Worm (Caenorhabditis elegans): ENCODE results near the gene rbx-1.

rbx-1 gene

DNA sequence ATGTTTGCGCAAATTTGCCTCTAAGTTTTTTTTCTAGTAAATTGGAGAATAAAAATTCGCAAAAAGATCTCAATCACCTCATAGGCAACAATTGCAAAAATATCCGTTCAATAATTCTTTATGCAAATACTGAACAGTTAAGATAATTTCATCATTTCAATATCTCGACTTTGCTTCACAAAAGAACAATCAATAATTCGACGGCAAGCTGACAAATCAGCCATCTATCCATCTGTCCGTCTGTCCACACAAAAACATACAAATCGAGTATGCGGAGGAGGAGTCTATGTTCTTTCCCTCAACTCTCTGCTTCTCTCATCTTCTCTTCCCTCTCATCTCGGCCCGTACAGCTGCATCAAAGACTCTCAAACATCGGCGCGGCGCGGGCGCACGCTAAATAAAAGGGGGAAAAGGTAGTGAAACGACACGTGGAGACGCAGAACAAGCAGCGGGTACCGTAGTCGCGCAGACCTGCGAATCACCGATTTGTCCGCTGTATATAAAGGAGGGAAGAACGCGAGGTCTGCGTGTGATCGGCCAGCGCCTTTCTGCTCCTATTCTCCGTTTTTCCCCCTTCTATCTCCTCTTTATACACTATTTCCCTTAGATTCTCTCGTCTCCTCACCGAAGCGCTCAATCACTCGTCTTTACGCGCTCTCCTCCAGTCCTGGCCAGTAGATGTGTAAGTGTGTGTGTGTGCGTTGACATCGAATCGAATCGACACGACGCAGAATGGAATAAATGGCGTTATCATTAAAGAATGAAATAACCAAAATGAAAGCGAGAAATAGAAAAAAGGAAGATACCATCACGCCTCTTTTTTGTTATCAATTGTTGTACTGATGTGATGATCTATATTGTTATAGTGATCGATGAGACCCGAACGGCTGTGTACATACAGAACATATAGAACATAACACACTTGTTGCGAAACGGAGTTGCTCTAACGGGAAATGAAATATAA lies 40.7 kb upstream of the rbx-1 start (continued):
- TF ChIP-seq ttx-3 (tag; optimal IDR thresholded peaks at IDR 0.05) (no peak), tbx-2 (tag; optimal IDR thresholded peaks at IDR 0.05) (peak; percentile 95), madf-2 (tag; optimal IDR thresholded peaks at IDR 0.05) (peak; percentile 73), ceh-30 (tag; optimal IDR thresholded peaks at IDR 0.05) (no peak), K02D7.2 (tag; optimal IDR thresholded peaks at IDR 0.05) (no peak), gmeb-2 (tag; optimal IDR thresholded peaks at IDR 0.05) (no peak), fkh-10 (GFP tag; optimal IDR thresholded peaks at IDR 0.05) (peak; percentile 75), elt-2 (tag; optimal IDR thresholded peaks at IDR 0.05) (peak; percentile 82), unc-55 (GFP tag; optimal IDR thresholded peaks at IDR 0.05) (peak; percentile 96), syd-9 (tag; optimal IDR thresholded peaks at IDR 0.05) (peak; percentile 76), nfya-1 (tag; optimal IDR thresholded peaks at IDR 0.05) (peak; percentile 100), F13H6.1 (tag; optimal IDR thresholded peaks at IDR 0.05) (peak; percentile 94), rnt-1 (tag; optimal IDR thresholded peaks at IDR 0.05) (peak; percentile 94), dmd-4 (tag; optimal IDR thresholded peaks at IDR 0.05; ENCODE audit: borderline replicate concordance) (peak; percentile 72), sox-2 (GFP tag; IDR thresholded peaks at IDR 0.05) (peak; percentile 58), ceh-9 (tag; optimal IDR thresholded peaks at IDR 0.05) (no peak), ceh-18 (tag; optimal IDR thresholded peaks at IDR 0.05) (peak; percentile 96), ceh-2 (tag; optimal IDR thresholded peaks at IDR 0.05) (peak; percentile 81), pag-3 (tag; optimal IDR thresholded peaks at IDR 0.05; ENCODE audit: borderline replicate concordance) (peak; percentile 55), ets-4 (tag; optimal IDR thresholded peaks at IDR 0.05) (peak; percentile 83), sdc-2 (tag; optimal IDR thresholded peaks at IDR 0.05) (peak; percentile 67), fkh-6 (tag; optimal IDR thresholded peaks at IDR 0.05) (no peak), odd-2 (tag; optimal IDR thresholded peaks at IDR 0.05) (no peak), ztf-16 (tag; optimal IDR thresholded peaks at IDR 0.05) (peak; percentile 73)

DNA sequence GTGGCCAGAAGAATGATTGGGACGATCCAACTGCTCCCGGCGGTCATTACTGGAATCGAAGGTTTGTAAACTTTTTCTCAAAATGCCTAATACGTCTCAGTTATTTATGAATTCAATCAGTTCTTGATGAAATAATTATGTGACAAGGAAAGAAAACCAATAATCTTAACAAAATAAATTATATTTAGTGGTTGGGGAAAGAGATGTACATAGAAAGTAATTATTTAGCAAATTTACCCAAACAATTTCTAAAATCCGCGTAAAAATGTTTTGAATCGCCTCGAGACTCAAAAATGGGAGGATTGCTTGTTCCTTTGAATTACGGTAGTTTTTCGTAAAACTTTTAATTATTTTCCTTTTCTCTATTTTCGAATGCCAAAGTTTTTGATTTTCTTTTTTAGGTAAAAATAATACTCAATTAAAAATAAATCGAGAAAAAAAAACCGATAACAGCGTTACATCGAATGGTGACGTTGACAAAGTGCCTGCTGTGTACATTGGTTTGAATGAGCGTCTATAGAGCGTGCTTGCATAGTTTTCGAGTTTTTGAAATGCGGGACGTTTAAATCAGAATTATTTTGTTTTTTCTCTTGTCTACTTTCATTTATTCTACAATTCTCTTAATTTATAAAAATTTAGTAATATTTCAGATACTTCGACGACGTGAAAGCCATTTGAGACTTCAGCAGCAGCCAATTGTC lies 39.3 kb upstream of the rbx-1 start, which contains the start of the genes aagr-3 and drap-1:
Gene aagr-3, minus strand, starts transcription at position 51 of the 701 bp plus-strand sequence.
Gene drap-1, plus strand, starts transcription at position 645 of the 701 bp plus-strand sequence.
- TF ChIP-seq hlh-15 (tag; optimal IDR thresholded peaks at IDR 0.05) (no peak), unc-3 (GFP tag; conservative IDR thresholded peaks at IDR 0.05) (no peak), unc-3 (tag; optimal IDR thresholded peaks at IDR 0.05) (no peak), ceh-2 (tag; optimal IDR thresholded peaks at IDR 0.05) (no peak), ref-2 (tag; optimal IDR thresholded peaks at IDR 0.05) (no peak), gmeb-2 (tag; optimal IDR thresholded peaks at IDR 0.05) (no peak), hlh-13 (GFP tag; optimal IDR thresholded peaks at IDR 0.05) (no peak), hlh-30 (tag; optimal IDR thresholded peaks at IDR 0.05; ENCODE audit: insufficient read depth) (no peak), elt-2 (tag; optimal IDR thresholded peaks at IDR 0.05) (peak; percentile 14), nhr-232 (tag; optimal IDR thresholded peaks at IDR 0.05) (no peak), ama-1 (optimal IDR thresholded peaks at IDR 0.05) (no peak), ceh-31 (tag; optimal IDR thresholded peaks at IDR 0.05) (peak; percentile 2), nfya-1 (tag; optimal IDR thresholded peaks at IDR 0.05) (peak; percentile 45)

DNA sequence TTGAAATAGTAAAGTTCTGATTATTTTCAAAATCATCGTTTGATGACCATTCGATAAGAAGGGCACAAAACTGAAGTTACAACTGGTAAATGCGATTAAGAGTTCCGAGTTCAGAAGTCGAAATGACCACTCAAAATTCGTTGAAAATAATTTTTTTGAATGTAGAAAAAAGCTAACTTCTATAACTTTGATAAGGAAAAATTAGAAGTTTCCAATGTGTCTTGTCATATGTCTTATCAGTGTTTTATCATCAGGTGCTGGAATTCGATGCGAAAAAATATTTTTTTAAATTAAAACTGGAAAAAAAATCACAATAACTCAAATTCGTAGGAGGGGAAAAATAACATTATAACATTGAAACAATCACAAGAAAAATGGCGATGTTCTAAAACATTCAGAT lies 35.4 kb upstream of the rbx-1 start:
- TF ChIP-seq fax-1 (tag; optimal IDR thresholded peaks at IDR 0.05): no peak
- no peak for TF ChIP-seq eyg-1 (tag; optimal IDR thresholded peaks at IDR 0.05)
- no peak for TF ChIP-seq ets-4 (tag; optimal IDR thresholded peaks at IDR 0.05)
- no peak for TF ChIP-seq T23F11.4 (GFP tag; optimal IDR thresholded peaks at IDR 0.05)
- no peak for TF ChIP-seq sdc-2 (tag; optimal IDR thresholded peaks at IDR 0.05)
- no peak for TF ChIP-seq syd-9 (tag; optimal IDR thresholded peaks at IDR 0.05)
- TF ChIP-seq zip-5 (tag; optimal IDR thresholded peaks at IDR 0.05): no peak
- no peak for TF ChIP-seq pha-2 (tag; optimal IDR thresholded peaks at IDR 0.05)
- no peak for TF ChIP-seq pros-1 (tag; optimal IDR thresholded peaks at IDR 0.05)
- no peak for TF ChIP-seq unc-55 (GFP tag; optimal IDR thresholded peaks at IDR 0.05)
- no peak for TF ChIP-seq pat-9 (tag; optimal IDR thresholded peaks at IDR 0.05)
- TF ChIP-seq ceh-2 (tag; optimal IDR thresholded peaks at IDR 0.05): no peak
- no peak for TF ChIP-seq lim-6 (tag; optimal IDR thresholded peaks at IDR 0.05)
